Fruit fly (Drosophila melanogaster) Kc167 (cell line): ENCODE data around the gene CG33127.
A peak's percentile ranks its signal among the peaks of the same experiment; 100 is the strongest.

ENCODE experiments used
- Myc ChIP-seq: fragments of >200 bp; optimal IDR thresholded peaks from 2 replicates; lab custom pipeline; 2017; ENCODE audit warnings: missing external identifiers
- Sin3A ChIP-seq: fragments of >200 bp; optimal IDR thresholded peaks from 2 replicates; lab custom pipeline; 2018; ENCODE audit warnings: missing external identifiers
- h ChIP-seq: fragments of >200 bp; optimal IDR thresholded peaks from 3 replicates; lab custom pipeline; 2018; ENCODE audit warnings: missing external identifiers
- insv ChIP-seq: fragments of >200 bp; optimal IDR thresholded peaks from 3 replicates; lab custom pipeline; 2018; ENCODE audit warnings: missing external identifiers
- psq ChIP-seq: fragments of >200 bp; optimal IDR thresholded peaks from 2 replicates; lab custom pipeline; 2017; ENCODE audit warnings: missing external identifiers
- ttk ChIP-seq: sonication (Bioruptor generic); optimal IDR thresholded peaks from 2 replicates; lab custom pipeline; 2017; ENCODE audit warnings: missing external identifiers

CG33127 gene

dm6 chr2L:297480-298284, 24.2 kb upstream of the CG33127 start, which contains the start of gene Pi3K21B:
Pi3K21B (plus strand) TSS chr2L:297880.
- peak; percentile 39 for TF ChIP-seq h (lab: Kevin White, UChicago)
- TF ChIP-seq Myc (lab: Kevin White, UChicago): no peak

dm6 chr2L:298285-298644, 23.6 kb upstream of the CG33127 start:
- TF ChIP-seq ttk (lab: Kevin White, UChicago) (no peak), Sin3A (lab: Kevin White, UChicago) (no peak), h (lab: Kevin White, UChicago) (no peak), psq (lab: Kevin White, UChicago) (no peak), Myc (lab: Kevin White, UChicago) (no peak)

dm6 chr2L:299038-299437, 22.9 kb upstream of the CG33127 start:
- TF ChIP-seq ttk (lab: Kevin White, UChicago) (peak; percentile 67), Sin3A (lab: Kevin White, UChicago) (no peak)

dm6 chr2L:300006-300405, 21.9 kb upstream of the CG33127 start:
- TF ChIP-seq insv (lab: Kevin White, UChicago): no peak
- TF ChIP-seq ttk (lab: Kevin White, UChicago): no peak
- no peak for TF ChIP-seq Sin3A (lab: Kevin White, UChicago)
- TF ChIP-seq Myc (lab: Kevin White, UChicago): no peak
- no peak for TF ChIP-seq h (lab: Kevin White, UChicago)
- no peak for TF ChIP-seq psq (lab: Kevin White, UChicago)

- TF ChIP-seq h (lab: Kevin White, UChicago): no peak
- no peak for TF ChIP-seq Sin3A (lab: Kevin White, UChicago)
- no peak for TF ChIP-seq psq (lab: Kevin White, UChicago)
- TF ChIP-seq insv (lab: Kevin White, UChicago): no peak
- TF ChIP-seq Myc (lab: Kevin White, UChicago): no peak
- TF ChIP-seq ttk (lab: Kevin White, UChicago): no peak
Observed at dm6 chr2L:300877-301706, 20.8 kb upstream of the CG33127 start.

dm6 chr2L:303306-303962, 18.5 kb upstream of the CG33127 start:
- TF ChIP-seq ttk (lab: Kevin White, UChicago) (no peak), h (lab: Kevin White, UChicago) (no peak), Sin3A (lab: Kevin White, UChicago) (no peak), psq (lab: Kevin White, UChicago) (no peak)

dm6 chr2L:305198-305597, 16.7 kb upstream of the CG33127 start:
- TF ChIP-seq Myc (lab: Kevin White, UChicago): no peak

dm6 chr2L:305646-306045, 16.3 kb upstream of the CG33127 start, which contains the start of gene Plc21C:
Plc21C (plus strand) TSS chr2L:305935.
- TF ChIP-seq Sin3A (lab: Kevin White, UChicago) (no peak), Myc (lab: Kevin White, UChicago) (no peak), psq (lab: Kevin White, UChicago) (no peak), h (lab: Kevin White, UChicago) (no peak), ttk (lab: Kevin White, UChicago) (no peak), insv (lab: Kevin White, UChicago) (no peak)

dm6 chr2L:306188-306927, 15.5 kb upstream of the CG33127 start:
- TF ChIP-seq insv (lab: Kevin White, UChicago) (no peak), ttk (lab: Kevin White, UChicago) (no peak), psq (lab: Kevin White, UChicago) (no peak), Sin3A (lab: Kevin White, UChicago) (no peak), h (lab: Kevin White, UChicago) (no peak), Myc (lab: Kevin White, UChicago) (no peak)

- TF ChIP-seq ttk (lab: Kevin White, UChicago) (no peak), psq (lab: Kevin White, UChicago) (no peak), h (lab: Kevin White, UChicago) (no peak), insv (lab: Kevin White, UChicago) (no peak), Myc (lab: Kevin White, UChicago) (no peak), Sin3A (lab: Kevin White, UChicago) (no peak)
Observed at dm6 chr2L:307129-307528, 14.8 kb upstream of the CG33127 start.

- TF ChIP-seq Myc (lab: Kevin White, UChicago): no peak
- TF ChIP-seq insv (lab: Kevin White, UChicago): no peak
- TF ChIP-seq psq (lab: Kevin White, UChicago): no peak
- no peak for TF ChIP-seq ttk (lab: Kevin White, UChicago)
- TF ChIP-seq h (lab: Kevin White, UChicago): no peak
- TF ChIP-seq Sin3A (lab: Kevin White, UChicago): no peak
Observed at dm6 chr2L:308194-308706, 13.7 kb upstream of the CG33127 start.
